Worm (Caenorhabditis elegans): Measurements from ENCODE around the gene C33D3.3.

C33D3.3 gene

DNA sequence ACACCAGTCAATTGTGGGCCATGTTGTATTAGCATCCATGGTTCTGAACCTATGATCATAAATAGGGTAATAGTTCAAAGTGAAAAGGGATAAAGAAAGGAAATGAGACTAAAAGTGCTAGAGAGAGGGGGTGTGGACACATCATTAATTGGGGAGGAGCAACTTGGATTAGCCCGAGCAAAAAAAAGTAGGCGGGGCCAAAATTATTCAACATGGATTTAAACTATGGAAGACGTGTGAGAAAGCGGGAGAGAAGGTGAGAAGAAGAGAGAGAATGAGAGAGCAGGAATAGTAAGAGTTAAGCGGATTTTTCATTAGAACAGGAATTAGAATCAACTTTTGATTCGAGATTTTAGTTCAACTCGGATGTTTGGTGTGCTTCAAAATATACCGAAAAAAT, 21.6 kb upstream of the C33D3.3 start, which contains the start of gene C39B10.1:
TSS of gene C39B10.1 (minus strand) at position 101 of the 400 bp plus-strand sequence.
- no peak for TF ChIP-seq F49E8.2 (tag; optimal IDR thresholded peaks at IDR 0.05; ENCODE audit: insufficient read depth)
- no peak for TF ChIP-seq ccch-3 (GFP tag; optimal IDR thresholded peaks at IDR 0.05)
- no peak for TF ChIP-seq unc-62 (GFP tag; optimal IDR thresholded peaks at IDR 0.05)
- no peak for TF ChIP-seq madf-6 (GFP tag; IDR thresholded peaks at IDR 0.05)
- no peak for TF ChIP-seq T26A5.8 (tag; optimal IDR thresholded peaks at IDR 0.05)
- no peak for TF ChIP-seq lir-1 (GFP tag; conservative IDR thresholded peaks at IDR 0.05)
- no peak for TF ChIP-seq C17E4.6 (GFP tag; IDR thresholded peaks at IDR 0.05)

DNA sequence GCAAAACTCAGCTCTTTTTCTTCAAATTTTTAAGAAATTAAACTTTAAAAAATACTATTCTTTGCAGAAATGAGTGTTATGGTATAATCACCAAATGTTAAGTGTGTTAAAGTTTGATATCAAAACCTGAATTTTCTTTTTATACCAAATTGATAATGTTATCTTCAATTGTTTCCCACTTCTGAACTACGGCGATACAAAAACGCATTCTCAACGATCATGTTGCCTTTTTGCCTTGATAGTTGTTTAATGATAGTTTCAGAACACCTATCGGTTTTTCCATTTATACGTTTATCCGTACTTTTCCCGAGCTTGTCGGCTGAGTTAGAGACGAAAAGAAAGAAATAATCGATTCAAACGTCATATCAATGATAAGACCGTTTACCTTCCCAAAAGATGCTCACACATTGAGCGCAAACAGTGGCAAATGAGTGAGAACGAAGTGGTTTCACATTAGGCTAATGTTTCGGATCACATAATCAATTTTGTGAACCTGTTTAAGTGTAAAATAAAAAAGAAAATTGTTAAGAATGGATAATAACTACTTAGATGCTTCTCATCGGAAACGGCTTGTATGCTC, 10.1 kb upstream of the C33D3.3 start, which contains the start of gene elt-4:
TSS of gene elt-4 (plus strand) at position 530 of the 580 bp plus-strand sequence.
- no peak for TF ChIP-seq ama-1 (optimal IDR thresholded peaks at IDR 0.05)
- TF ChIP-seq ama-1 (GFP tag; optimal IDR thresholded peaks at IDR 0.05), result no peak
- no peak for TF ChIP-seq nhr-90 (tag; optimal IDR thresholded peaks at IDR 0.05)
- TF ChIP-seq nhr-80 (tag; optimal IDR thresholded peaks at IDR 0.05), result peak; percentile 51
- no peak for TF ChIP-seq Y53G8AR.9 (GFP tag; conservative IDR thresholded peaks at IDR 0.05)

DNA sequence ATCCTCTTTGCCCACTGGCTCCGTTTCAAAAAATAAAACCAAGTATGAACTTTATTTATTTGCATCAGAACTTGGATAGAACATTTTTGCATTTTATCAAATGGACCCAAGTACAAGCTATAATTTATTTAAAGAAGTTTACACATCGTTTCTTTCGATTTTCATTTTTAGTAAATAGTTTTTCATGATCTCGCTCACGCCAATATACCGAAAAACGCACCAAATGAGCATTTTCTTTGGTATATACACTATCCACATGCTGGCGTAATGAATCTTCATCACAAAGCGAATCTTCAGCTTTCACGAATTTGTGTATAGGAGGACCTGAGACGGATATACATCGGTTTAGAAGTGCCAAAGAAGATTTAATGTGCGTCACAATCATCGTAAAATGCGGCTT, 8.6 kb upstream of the C33D3.3 start, which contains the start of gene C39B10.7:
TSS of gene C39B10.7 (plus strand) at position 301 of the 400 bp plus-strand sequence.
- no peak for TF ChIP-seq rec-8 (tag; optimal IDR thresholded peaks at IDR 0.05)
- TF ChIP-seq egl-18 (GFP tag; IDR thresholded peaks at IDR 0.05), result no peak
- TF ChIP-seq nfya-2 (GFP tag; IDR thresholded peaks at IDR 0.05), result no peak
- TF ChIP-seq rpc-1 (optimal IDR thresholded peaks at IDR 0.05), result no peak
- no peak for TF ChIP-seq rpc-1 (tag; optimal IDR thresholded peaks at IDR 0.05)
- TF ChIP-seq cebp-2 (GFP tag; IDR thresholded peaks at IDR 0.05), result no peak
- TF ChIP-seq F33H1.4 (GFP tag; IDR thresholded peaks at IDR 0.05), result no peak
- no peak for TF ChIP-seq B0336.3 (GFP tag; IDR thresholded peaks at IDR 0.05)
- no peak for TF ChIP-seq bed-1 (GFP tag; IDR thresholded peaks at IDR 0.05)
- TF ChIP-seq unc-62 (GFP tag; optimal IDR thresholded peaks at IDR 0.05), result no peak
- TF ChIP-seq chd-7 (tag; optimal IDR thresholded peaks at IDR 0.05), result no peak
- TF ChIP-seq hsf-1 (GFP tag; IDR thresholded peaks at IDR 0.05), result no peak
- no peak for TF ChIP-seq ceh-58 (GFP tag; IDR thresholded peaks at IDR 0.05)
- no peak for TF ChIP-seq aptf-3 (GFP tag; IDR thresholded peaks at IDR 0.05)
- TF ChIP-seq ztf-18 (tag; optimal IDR thresholded peaks at IDR 0.05), result no peak
- TF ChIP-seq bed-2 (GFP tag; IDR thresholded peaks at IDR 0.05), result no peak
- TF ChIP-seq snpc-3.4 (tag; optimal IDR thresholded peaks at IDR 0.05), result no peak
- TF ChIP-seq lin-26 (GFP tag; IDR thresholded peaks at IDR 0.05), result no peak
- no peak for TF ChIP-seq snpc-4 (GFP tag; optimal IDR thresholded peaks at IDR 0.05)
- TF ChIP-seq snpc-4 (tag; optimal IDR thresholded peaks at IDR 0.05), result no peak
- TF ChIP-seq lin-54 (GFP tag; optimal IDR thresholded peaks at IDR 0.05), result no peak

DNA sequence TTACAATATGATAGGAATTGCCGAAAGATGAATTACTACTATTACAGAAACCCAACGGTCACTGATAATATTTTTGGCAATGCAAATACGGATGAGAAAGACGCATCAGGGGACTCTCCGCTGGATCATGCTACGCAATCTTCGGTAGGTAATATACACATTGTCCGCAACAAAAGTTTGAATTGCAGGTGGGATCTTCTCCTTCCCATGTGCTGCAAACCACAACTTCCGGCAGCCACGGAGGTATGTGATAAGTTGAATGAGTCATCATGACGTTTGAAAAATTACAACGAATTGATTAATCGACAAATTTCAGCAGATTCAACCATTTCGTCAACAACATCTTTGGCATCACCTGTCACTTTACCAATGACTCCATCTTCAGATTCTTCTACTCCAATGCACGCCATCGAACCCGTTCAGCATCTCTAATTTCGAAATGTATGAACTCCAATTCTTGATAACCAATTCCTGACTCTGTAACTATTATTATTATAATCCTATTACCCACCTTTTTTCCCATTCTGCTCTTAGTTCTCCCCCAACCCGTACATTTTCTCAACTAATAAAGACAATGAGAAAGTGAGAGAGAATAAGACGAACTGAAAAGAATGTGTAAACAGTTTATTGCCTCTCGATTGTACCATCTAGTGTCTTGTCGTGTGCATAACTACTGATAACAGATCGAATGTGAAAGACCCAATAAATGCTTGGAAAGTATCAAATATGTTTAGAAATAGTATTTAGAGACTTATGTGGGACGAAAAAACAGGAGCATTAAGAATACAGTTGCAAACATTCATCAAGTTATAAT, 7.8 kb upstream of the C33D3.3 start:
- TF ChIP-seq nhr-80 (tag; optimal IDR thresholded peaks at IDR 0.05), result peak; percentile 90
- TF ChIP-seq nhr-179 (tag; optimal IDR thresholded peaks at IDR 0.05), result no peak
- no peak for TF ChIP-seq nfyb-1 (GFP tag; IDR thresholded peaks at IDR 0.05)

Measured in whole organism, young adult.